Worm (Caenorhabditis elegans): Measurements from ENCODE around the gene ZK643.2.

The ZK643.2 gene

ce11 chrIII:8929723-8930122, 26.6 kb upstream of the ZK643.2 start, which contains the start of gene arrd-15:
arrd-15 (plus strand) TSS chrIII:8930023.
- no peak for TF ChIP-seq nhr-12 (tag; optimal IDR thresholded peaks at IDR 0.05)
- no peak for TF ChIP-seq R02D3.7 (tag; optimal IDR thresholded peaks at IDR 0.05)
- no peak for TF ChIP-seq ceh-82 (tag; optimal IDR thresholded peaks at IDR 0.05)
- TF ChIP-seq lin-11 (tag; optimal IDR thresholded peaks at IDR 0.05), result no peak
- TF ChIP-seq elt-1 (tag; optimal IDR thresholded peaks at IDR 0.05), result no peak
- TF ChIP-seq nhr-237 (tag; optimal IDR thresholded peaks at IDR 0.05), result no peak
- TF ChIP-seq sem-4 (tag; optimal IDR thresholded peaks at IDR 0.05), result no peak
- TF ChIP-seq mbf-1 (tag; optimal IDR thresholded peaks at IDR 0.05), result no peak

DNA sequence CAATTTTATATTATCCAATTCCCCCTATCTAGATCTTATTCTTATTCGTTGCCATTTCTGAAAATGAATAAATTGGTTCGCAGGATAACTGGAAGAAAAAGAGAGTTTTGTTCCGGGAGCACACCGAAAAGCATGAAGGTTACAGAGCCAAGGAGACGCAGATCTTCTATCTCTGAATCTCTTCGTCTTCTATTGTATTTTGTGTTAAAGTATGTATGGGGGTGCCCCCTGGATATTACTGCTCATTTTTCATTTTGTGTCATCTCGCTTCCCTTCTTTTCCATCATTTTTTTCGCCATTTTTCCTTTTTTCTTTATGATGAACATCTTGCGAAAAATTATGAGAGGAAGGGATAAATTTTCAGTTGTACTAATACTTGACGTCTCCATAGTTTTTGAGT, 22.6 kb upstream of the ZK643.2 start:
- TF ChIP-seq C34F6.9 (tag; optimal IDR thresholded peaks at IDR 0.05) (peak; percentile 32), gmeb-1 (tag; optimal IDR thresholded peaks at IDR 0.05) (no peak), lsy-2 (tag; optimal IDR thresholded peaks at IDR 0.05) (peak in 1 of 2 experiments; percentile 14)

- TF ChIP-seq lin-39 (tag; optimal IDR thresholded peaks at IDR 0.05), result no peak
- no peak for TF ChIP-seq snpc-4 (tag; optimal IDR thresholded peaks at IDR 0.05)
- no peak for TF ChIP-seq nhr-11 (tag; optimal IDR thresholded peaks at IDR 0.05)
- TF ChIP-seq ztf-1 (GFP tag; conservative IDR thresholded peaks at IDR 0.05), result no peak
- TF ChIP-seq F13H6.1 (tag; optimal IDR thresholded peaks at IDR 0.05), result no peak
- TF ChIP-seq nhr-10 (tag; optimal IDR thresholded peaks at IDR 0.05), result no peak
- no peak for TF ChIP-seq crh-2 (tag; optimal IDR thresholded peaks at IDR 0.05)
- TF ChIP-seq nhr-12 (tag; optimal IDR thresholded peaks at IDR 0.05), result no peak
- TF ChIP-seq lin-13 (GFP tag; optimal IDR thresholded peaks at IDR 0.05), result no peak
Observed at ce11 chrIII:8934378-8934777, 22.0 kb upstream of the ZK643.2 start.

- no peak for TF ChIP-seq unc-39 (tag; optimal IDR thresholded peaks at IDR 0.05)
- TF ChIP-seq aly-2 (tag; optimal IDR thresholded peaks at IDR 0.05), result no peak
- TF ChIP-seq sma-3 (GFP tag; optimal IDR thresholded peaks at IDR 0.05), result peak; percentile 68
- no peak for TF ChIP-seq dmd-4 (tag; optimal IDR thresholded peaks at IDR 0.05)
- no peak for TF ChIP-seq nhr-12 (tag; optimal IDR thresholded peaks at IDR 0.05)
- peak; percentile 63 to 70 for TF ChIP-seq lsy-2 (tag; optimal IDR thresholded peaks at IDR 0.05)
- TF ChIP-seq blmp-1 (tag; optimal IDR thresholded peaks at IDR 0.05; ENCODE audit: insufficient read depth), result no peak
- no peak for TF ChIP-seq ama-1 (optimal IDR thresholded peaks at IDR 0.05)
- TF ChIP-seq alr-1 (tag; optimal IDR thresholded peaks at IDR 0.05), result no peak
- TF ChIP-seq fos-1 (tag; optimal IDR thresholded peaks at IDR 0.05), result peak; percentile 88
- peak; percentile 40 for TF ChIP-seq sem-4 (tag; optimal IDR thresholded peaks at IDR 0.05)
- TF ChIP-seq unc-55 (GFP tag; optimal IDR thresholded peaks at IDR 0.05), result peak; percentile 57
- TF ChIP-seq nhr-77 (tag; optimal IDR thresholded peaks at IDR 0.05), result no peak
- TF ChIP-seq ZK546.5 (tag; optimal IDR thresholded peaks at IDR 0.05), result no peak
- peak; percentile 55 for TF ChIP-seq crh-2 (tag; optimal IDR thresholded peaks at IDR 0.05)
- TF ChIP-seq elt-3 (tag; optimal IDR thresholded peaks at IDR 0.05), result no peak
- TF ChIP-seq nhr-6 (tag; optimal IDR thresholded peaks at IDR 0.05), result no peak
- TF ChIP-seq elt-1 (tag; optimal IDR thresholded peaks at IDR 0.05), result no peak
- TF ChIP-seq sma-9 (GFP tag; optimal IDR thresholded peaks at IDR 0.05), result peak; percentile 83
- TF ChIP-seq sma-9 (tag; optimal IDR thresholded peaks at IDR 0.05), result no peak
- no peak for TF ChIP-seq lin-39 (tag; optimal IDR thresholded peaks at IDR 0.05)
- peak; percentile 45 for TF ChIP-seq Y55F3AM.14 (GFP tag; optimal IDR thresholded peaks at IDR 0.05)
- TF ChIP-seq ztf-1 (GFP tag; conservative IDR thresholded peaks at IDR 0.05), result no peak
- no peak for TF ChIP-seq unc-62 (GFP tag; optimal IDR thresholded peaks at IDR 0.05)
- TF ChIP-seq C34F6.9 (tag; optimal IDR thresholded peaks at IDR 0.05), result peak; percentile 81
- no peak for TF ChIP-seq ztf-11 (tag; optimal IDR thresholded peaks at IDR 0.05)
- no peak for TF ChIP-seq ceh-16 (tag; optimal IDR thresholded peaks at IDR 0.05)
- TF ChIP-seq egl-27 (tag; optimal IDR thresholded peaks at IDR 0.05), result peak; percentile 29
- TF ChIP-seq skn-1 (tag; optimal IDR thresholded peaks at IDR 0.05), result no peak
- no peak for TF ChIP-seq R02D3.7 (tag; optimal IDR thresholded peaks at IDR 0.05)
- no peak for TF ChIP-seq nhr-11 (tag; optimal IDR thresholded peaks at IDR 0.05)
- no peak for TF ChIP-seq nhr-237 (tag; optimal IDR thresholded peaks at IDR 0.05)
- TF ChIP-seq nhr-25 (tag; optimal IDR thresholded peaks at IDR 0.05), result no peak
- peak; percentile 60 for TF ChIP-seq F13H6.1 (tag; optimal IDR thresholded peaks at IDR 0.05)
- no peak for TF ChIP-seq ztf-4 (tag; optimal IDR thresholded peaks at IDR 0.05)
- peak; percentile 66 for TF ChIP-seq lin-13 (GFP tag; optimal IDR thresholded peaks at IDR 0.05)
- peak; percentile 85 for TF ChIP-seq nhr-129 (tag; optimal IDR thresholded peaks at IDR 0.05)
- no peak for TF ChIP-seq snpc-4 (tag; optimal IDR thresholded peaks at IDR 0.05)
- peak; percentile 80 for TF ChIP-seq gmeb-1 (tag; optimal IDR thresholded peaks at IDR 0.05)
- peak; percentile 63 for TF ChIP-seq nhr-21 (tag; optimal IDR thresholded peaks at IDR 0.05)
- TF ChIP-seq zag-1 (tag; optimal IDR thresholded peaks at IDR 0.05), result peak; percentile 25
- no peak for TF ChIP-seq peb-1 (tag; optimal IDR thresholded peaks at IDR 0.05)
- peak; percentile 79 for TF ChIP-seq lin-11 (tag; optimal IDR thresholded peaks at IDR 0.05)
- TF ChIP-seq mbf-1 (tag; optimal IDR thresholded peaks at IDR 0.05), result no peak
- TF ChIP-seq nhr-23 (tag; optimal IDR thresholded peaks at IDR 0.05), result no peak
Observed at ce11 chrIII:8937571-8937970, 18.8 kb upstream of the ZK643.2 start.

Measured in whole organism, L2 larva.